Worm (Caenorhabditis elegans) whole organism, late embryonic: ENCODE results near the gene ccz-1.

Experiments
- C08G9.2 ChIP-seq: sonication (generic microtip); optimal IDR thresholded peaks from 2 replicates; lab custom pipeline; 2016; ENCODE audit warnings: mild to moderate bottlenecking, missing genetic modification characterization, moderate library complexity, missing compliant biosample characterization
- C38D4.7 ChIP-seq: fragments of 200-800 bp; sonication (Bioruptor generic); optimal IDR thresholded peaks from 2 replicates; lab custom pipeline; 2018; ENCODE audit warnings: mild to moderate bottlenecking, missing genetic modification characterization, moderate library complexity, missing compliant biosample characterization
- F13H6.1 ChIP-seq: sonication (generic microtip); optimal IDR thresholded peaks from 2 replicates; lab custom pipeline; 2016; ENCODE audit warnings: missing genetic modification characterization, missing compliant biosample characterization
- K09A11.1 ChIP-seq: sonication (generic microtip); optimal IDR thresholded peaks from 2 replicates; lab custom pipeline; 2017; ENCODE audit warnings: antibody characterized with exemption, mild to moderate bottlenecking, missing genetic modification characterization, missing compliant biosample characterization; ENCODE audit not compliant: insufficient read depth
- T23F11.4 ChIP-seq: fragments of 200-800 bp; sonication (Bioruptor generic); optimal IDR thresholded peaks from 2 replicates; lab custom pipeline; 2018; ENCODE audit warnings: mild to moderate bottlenecking, missing genetic modification characterization, missing compliant biosample characterization
- Y22D7AL.16 ChIP-seq: sonication (generic microtip); optimal IDR thresholded peaks from 2 replicates; lab custom pipeline; 2016; ENCODE audit warnings: missing genetic modification characterization, missing compliant biosample characterization
- ceh-14 ChIP-seq: sonication (generic microtip); optimal IDR thresholded peaks from 2 replicates; lab custom pipeline; 2016; ENCODE audit warnings: missing genotype, missing genetic modification characterization, missing compliant biosample characterization
- ceh-18 ChIP-seq: sonication (generic microtip); optimal IDR thresholded peaks from 2 replicates; lab custom pipeline; 2016; ENCODE audit warnings: missing genetic modification characterization, missing compliant biosample characterization
- ceh-2 ChIP-seq: sonication (generic microtip); optimal IDR thresholded peaks from 2 replicates; lab custom pipeline; 2016; ENCODE audit warnings: missing genotype, missing genetic modification characterization, missing compliant biosample characterization
- ceh-31 ChIP-seq: sonication (generic microtip); optimal IDR thresholded peaks from 2 replicates; lab custom pipeline; 2016; ENCODE audit warnings: missing genetic modification characterization, missing compliant biosample characterization
- ceh-45 ChIP-seq: fragments of 200-800 bp; sonication (Bioruptor generic); IDR thresholded peaks from 2 replicates; pipeline ENCODE4 v1.3.6; 2022; ENCODE audit warnings: missing genetic modification reagents, missing genetic modification characterization, missing compliant biosample characterization
- ceh-6 ChIP-seq: fragments of 200-800 bp; sonication (Bioruptor generic); optimal IDR thresholded peaks from 2 replicates; lab custom pipeline; 2018; ENCODE audit warnings: mild to moderate bottlenecking, missing genetic modification characterization, missing compliant biosample characterization
- ceh-9 ChIP-seq: sonication (generic microtip); optimal IDR thresholded peaks from 2 replicates; lab custom pipeline; 2016; ENCODE audit warnings: mild to moderate bottlenecking, missing genetic modification characterization, inconsistent platforms, missing compliant biosample characterization
- che-1 ChIP-seq: sonication (generic microtip); optimal IDR thresholded peaks from 2 replicates; lab custom pipeline; 2016; ENCODE audit warnings: mild to moderate bottlenecking, missing genetic modification characterization, missing compliant biosample characterization
- dve-1 ChIP-seq: sonication (generic microtip); optimal IDR thresholded peaks from 2 replicates; lab custom pipeline; 2017; ENCODE audit warnings: antibody characterized with exemption, mild to moderate bottlenecking, missing genetic modification characterization, missing compliant biosample characterization
- elt-2 ChIP-seq: sonication (generic microtip); optimal IDR thresholded peaks from 2 replicates; lab custom pipeline; 2016; ENCODE audit warnings: missing genetic modification reagents, missing genetic modification characterization, missing compliant biosample characterization
- elt-4 ChIP-seq: sonication (generic microtip); optimal IDR thresholded peaks from 2 replicates; lab custom pipeline; 2016; ENCODE audit warnings: missing genetic modification characterization, missing compliant biosample characterization
- ets-4 ChIP-seq: sonication (generic microtip); optimal IDR thresholded peaks from 2 replicates; lab custom pipeline; 2016; ENCODE audit warnings: missing genetic modification characterization, missing compliant biosample characterization
- fkh-10 ChIP-seq: fragments of 150-350 bp; optimal IDR thresholded peaks from 2 replicates; lab custom pipeline; 2014; ENCODE audit warnings: missing biosample characterization, missing genetic modification reagents, missing genetic modification characterization
- hlh-15 ChIP-seq: sonication (generic microtip); optimal IDR thresholded peaks from 2 replicates; lab custom pipeline; 2016; ENCODE audit warnings: missing genetic modification characterization, missing compliant biosample characterization
- hlh-30 ChIP-seq: sonication (generic microtip); optimal IDR thresholded peaks from 2 replicates; lab custom pipeline; 2017; ENCODE audit warnings: antibody characterized with exemption, missing genetic modification characterization, missing compliant biosample characterization; ENCODE audit not compliant: insufficient read depth
- hlh-8 ChIP-seq: sonication (generic microtip); optimal IDR thresholded peaks from 2 replicates; lab custom pipeline; 2016; ENCODE audit warnings: missing genotype, missing genetic modification characterization, missing compliant biosample characterization
- lim-6 ChIP-seq: sonication (generic microtip); optimal IDR thresholded peaks from 2 replicates; lab custom pipeline; 2016; ENCODE audit warnings: missing genetic modification characterization, missing compliant biosample characterization
- madf-2 ChIP-seq: sonication (generic microtip); optimal IDR thresholded peaks from 2 replicates; lab custom pipeline; 2017; ENCODE audit warnings: missing genetic modification characterization, missing compliant biosample characterization
- mec-3 ChIP-seq: sonication (generic microtip); optimal IDR thresholded peaks from 2 replicates; lab custom pipeline; 2016; ENCODE audit warnings: borderline replicate concordance, missing genetic modification characterization, missing compliant biosample characterization
- nhr-11 ChIP-seq: fragments of 150-350 bp; optimal IDR thresholded peaks from 2 replicates; lab custom pipeline; 2014; ENCODE audit warnings: missing biosample characterization, missing genetic modification characterization
- nhr-232 ChIP-seq: sonication (generic microtip); optimal IDR thresholded peaks from 2 replicates; lab custom pipeline; 2016; ENCODE audit warnings: missing genetic modification characterization, missing compliant biosample characterization
- npax-4 ChIP-seq: sonication (generic microtip); optimal IDR thresholded peaks from 2 replicates; lab custom pipeline; 2016; ENCODE audit warnings: missing genetic modification characterization, missing compliant biosample characterization
- pax-1 ChIP-seq: fragments of 150-350 bp; optimal IDR thresholded peaks from 2 replicates; lab custom pipeline; 2014; ENCODE audit warnings: missing biosample characterization, missing genetic modification characterization
- pha-4 ChIP-seq: fragments of 150-350 bp; optimal IDR thresholded peaks from 2 replicates; lab custom pipeline; 2018; ENCODE audit warnings: missing biosample characterization, missing genetic modification reagents, missing genetic modification characterization
- pqm-1 ChIP-seq: sonication (generic microtip); optimal IDR thresholded peaks from 2 replicates; lab custom pipeline; 2016; ENCODE audit warnings: missing genetic modification characterization, missing compliant biosample characterization
- pros-1 ChIP-seq: fragments of 150-350 bp; optimal IDR thresholded peaks from 2 replicates; lab custom pipeline; 2014; ENCODE audit warnings: missing biosample characterization, missing genetic modification reagents, missing genetic modification characterization
- sox-2 ChIP-seq: fragments of 200-800 bp; sonication (Bioruptor generic); IDR thresholded peaks from 2 replicates; pipeline ENCODE4 v1.3.6; 2022; ENCODE audit warnings: missing genetic modification reagents, missing genetic modification characterization, missing compliant biosample characterization
- sox-4 ChIP-seq: sonication (generic microtip); optimal IDR thresholded peaks from 2 replicates; lab custom pipeline; 2017; ENCODE audit warnings: mild to moderate bottlenecking, missing genetic modification characterization, inconsistent platforms, missing compliant biosample characterization
- syd-9 ChIP-seq: sonication (generic microtip); optimal IDR thresholded peaks from 2 replicates; lab custom pipeline; 2016; ENCODE audit warnings: mild to moderate bottlenecking, missing genetic modification characterization, moderate library complexity, missing compliant biosample characterization
- tbx-2 ChIP-seq: sonication (generic microtip); optimal IDR thresholded peaks from 2 replicates; lab custom pipeline; 2016; ENCODE audit warnings: missing genetic modification characterization, missing compliant biosample characterization
- ttx-3 ChIP-seq: sonication (generic microtip); optimal IDR thresholded peaks from 2 replicates; lab custom pipeline; 2016; ENCODE audit warnings: missing genetic modification reagents, missing genetic modification characterization, missing compliant biosample characterization
- unc-42 ChIP-seq: sonication (generic microtip); optimal IDR thresholded peaks from 2 replicates; lab custom pipeline; 2016; ENCODE audit warnings: missing genotype, missing genetic modification characterization, missing compliant biosample characterization
- unc-55 ChIP-seq: sonication (generic microtip); optimal IDR thresholded peaks from 2 replicates; lab custom pipeline; 2017; ENCODE audit warnings: missing biosample characterization, missing genetic modification reagents, missing genetic modification characterization
- ztf-16 ChIP-seq: sonication (generic microtip); optimal IDR thresholded peaks from 2 replicates; lab custom pipeline; 2017; ENCODE audit warnings: missing genetic modification characterization, missing compliant biosample characterization

Gene ccz-1

ce11 chrV:13650800-13651199 is 27.9 kb upstream of the ccz-1 start:
- TF ChIP-seq unc-55 (GFP tag; lab: Kevin White, UChicago) (no peak), nhr-232 (no peak), sox-2 (GFP tag; lab: Robert Waterston, UW) (no peak), ceh-31 (tag; lab: Kevin White, UChicago) (no peak), pax-1 (tag; lab: Kevin White, UChicago) (no peak), ceh-2 (tag; lab: Kevin White, UChicago) (no peak), che-1 (tag; lab: Kevin White, UChicago) (no peak), hlh-15 (tag; lab: Kevin White, UChicago) (no peak), npax-4 (no peak), hlh-8 (tag; lab: Kevin White, UChicago) (no peak), hlh-30 (tag; lab: Kevin White, UChicago) (no peak), sox-4 (tag; lab: Kevin White, UChicago) (no peak)
- TF ChIP-seq, all 69 proteins: peak for 0

DNA sequence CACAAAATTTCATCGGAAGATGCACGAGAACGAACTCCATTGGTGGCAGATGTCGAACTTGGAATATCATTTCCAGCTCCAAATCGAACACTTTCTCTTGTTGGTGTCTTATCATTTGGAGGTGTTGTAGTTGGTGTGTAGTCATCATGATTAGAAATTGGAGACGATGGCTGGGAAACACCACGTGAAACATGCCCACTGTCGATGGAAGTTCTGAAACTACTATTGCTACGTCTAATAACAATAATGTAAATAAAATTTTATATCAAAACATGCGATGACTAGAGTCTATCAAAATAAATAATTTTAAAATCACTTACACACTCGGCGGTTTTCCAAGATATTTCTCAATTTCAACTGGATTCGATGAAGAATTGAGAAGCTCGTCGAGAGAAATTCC is 26.4 kb upstream of the ccz-1 start:
- TF ChIP-seq pros-1 (tag; lab: Kevin White, UChicago): no peak

DNA sequence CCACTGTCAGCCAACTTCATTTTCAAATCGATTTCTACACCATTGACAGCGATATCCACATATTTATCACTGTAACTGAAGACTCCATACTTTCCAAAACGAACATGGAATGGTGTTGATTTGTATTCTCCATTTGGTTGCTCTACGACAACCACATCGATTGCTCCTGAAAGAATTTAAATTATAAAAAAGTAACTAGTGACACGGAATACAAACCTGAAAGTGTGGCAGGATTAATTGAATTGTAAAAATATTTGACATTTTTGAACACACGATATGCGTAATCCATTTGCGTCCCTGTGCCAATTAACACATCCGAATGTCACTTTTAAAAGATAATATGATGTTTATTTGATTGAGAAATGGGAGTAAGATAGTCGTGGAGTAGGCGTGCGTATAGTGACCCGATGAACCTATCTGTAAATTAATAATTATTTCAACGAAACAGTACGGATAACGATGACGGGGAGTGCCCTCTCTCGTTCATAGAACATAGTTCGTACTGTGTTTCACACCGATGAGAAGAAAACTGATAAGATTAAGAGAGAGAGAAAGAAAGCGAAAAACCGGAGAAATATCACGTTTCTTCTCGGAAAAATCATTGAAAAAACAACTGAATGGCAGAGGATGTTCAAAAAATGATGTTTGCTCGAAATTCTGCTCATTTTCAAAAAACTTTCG is 24.8 kb upstream of the ccz-1 start, which contains the start of gene lpin-1:
Gene lpin-1 (minus strand): TSS at position 417 of the 681 bp plus-strand sequence.
- TF ChIP-seq ceh-9 (tag; lab: Kevin White, UChicago) (no peak), pax-1 (tag; lab: Kevin White, UChicago) (no peak), unc-42 (no peak), mec-3 (tag; lab: Kevin White, UChicago) (no peak), K09A11.1 (tag; lab: Kevin White, UChicago) (no peak), T23F11.4 (GFP tag; lab: Kevin White, UChicago) (no peak), pros-1 (tag; lab: Kevin White, UChicago) (no peak), Y22D7AL.16 (no peak)
- TF ChIP-seq, all 69 proteins: peak for 0

ce11 chrV:13654394-13654792 is 24.3 kb upstream of the ccz-1 start:
- TF ChIP-seq ceh-31 (tag; lab: Kevin White, UChicago) (no peak), sox-2 (GFP tag; lab: Robert Waterston, UW) (no peak), fkh-10 (GFP tag; lab: Kevin White, UChicago) (no peak), ceh-18 (tag; lab: Kevin White, UChicago) (no peak), C08G9.2 (tag; lab: Kevin White, UChicago) (no peak), elt-4 (tag; lab: Kevin White, UChicago) (no peak)

- TF ChIP-seq ttx-3 (tag; lab: Kevin White, UChicago) (no peak), nhr-11 (no peak), pha-4 (tag; lab: Kevin White, UChicago) (no peak), elt-4 (tag; lab: Kevin White, UChicago) (no peak), pqm-1 (tag; lab: Kevin White, UChicago) (no peak), C38D4.7 (GFP tag; lab: Kevin White, UChicago) (no peak), mec-3 (tag; lab: Kevin White, UChicago) (no peak), ceh-45 (no peak), ceh-9 (tag; lab: Kevin White, UChicago) (no peak), madf-2 (tag; lab: Kevin White, UChicago) (no peak), hlh-8 (tag; lab: Kevin White, UChicago) (no peak), C08G9.2 (tag; lab: Kevin White, UChicago) (peak; percentile 3), dve-1 (tag; lab: Kevin White, UChicago) (peak; percentile 21), elt-2 (tag; lab: Kevin White, UChicago) (no peak), syd-9 (tag; lab: Kevin White, UChicago) (no peak), F13H6.1 (tag; lab: Kevin White, UChicago) (peak; percentile 20), ceh-6 (GFP tag; lab: Kevin White, UChicago) (no peak), lim-6 (tag; lab: Kevin White, UChicago) (no peak), che-1 (tag; lab: Kevin White, UChicago) (no peak), hlh-30 (tag; lab: Kevin White, UChicago) (no peak), T23F11.4 (GFP tag; lab: Kevin White, UChicago) (no peak), hlh-15 (tag; lab: Kevin White, UChicago) (no peak), sox-2 (GFP tag; lab: Robert Waterston, UW) (no peak), npax-4 (no peak), ets-4 (tag; lab: Kevin White, UChicago) (no peak), tbx-2 (peak; percentile 62), K09A11.1 (tag; lab: Kevin White, UChicago) (peak; percentile 5), ztf-16 (tag; lab: Kevin White, UChicago) (no peak), ceh-14 (no peak)
Observed at ce11 chrV:13655202-13655764, 23.4 kb upstream of the ccz-1 start.
